Fruit fly (Drosophila melanogaster): ENCODE data around the gene CG13919.

Gene CG13919

DNA sequence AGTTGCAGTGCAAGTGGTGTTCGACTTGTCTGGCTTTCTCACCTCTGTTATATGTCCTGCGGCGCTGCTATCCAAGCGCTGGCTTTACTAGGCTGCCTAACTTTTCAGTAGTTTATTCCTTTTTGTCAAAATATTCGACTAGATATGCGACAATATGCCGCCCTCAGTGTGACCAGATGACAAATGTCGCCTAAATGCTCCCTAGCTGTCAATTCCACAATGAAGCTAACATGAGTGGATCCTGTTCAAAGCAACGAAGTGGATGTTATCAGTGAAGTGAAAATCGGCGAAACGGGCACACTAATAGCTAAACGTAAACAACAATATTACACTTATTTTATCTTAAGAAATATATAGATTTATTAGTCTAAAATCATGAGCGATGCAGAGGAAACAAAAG is 19.6 kb downstream of the CG13919 start, which contains the start of the genes Srrm234 and CG7974 (continued):
- TF ChIP-seq D (optimal IDR thresholded peaks at IDR 0.05) = no peak
- TF ChIP-seq D (GFP tag; optimal IDR thresholded peaks at IDR 0.05) = no peak
- peak; percentile 55 for TF ChIP-seq trem (tag; optimal IDR thresholded peaks at IDR 0.05)
- TF ChIP-seq Atf6 (GFP tag; IDR thresholded peaks at IDR 0.05) = no peak
- no peak for TF ChIP-seq sima (GFP tag; optimal IDR thresholded peaks at IDR 0.05)
- TF ChIP-seq Hmr (GFP tag; optimal IDR thresholded peaks at IDR 0.05) = no peak
- no peak for TF ChIP-seq CG7839 (tag; optimal IDR thresholded peaks at IDR 0.05)
- TF ChIP-seq CG31388 (GFP tag; optimal IDR thresholded peaks at IDR 0.05) = no peak
- TF ChIP-seq dimm (GFP tag; IDR thresholded peaks at IDR 0.05) = no peak
- TF ChIP-seq Lpt (GFP tag; optimal IDR thresholded peaks at IDR 0.05) = no peak
- TF ChIP-seq Ssrp (tag; optimal IDR thresholded peaks at IDR 0.05) = no peak
- TF ChIP-seq CG6854 (GFP tag; optimal IDR thresholded peaks at IDR 0.05) = no peak
- TF ChIP-seq Gug (GFP tag; IDR thresholded peaks at IDR 0.05) = no peak
- TF ChIP-seq Kr (GFP tag; optimal IDR thresholded peaks at IDR 0.05) = no peak
- TF ChIP-seq CG32532 (GFP tag; IDR thresholded peaks at IDR 0.05) = no peak
- TF ChIP-seq gem (tag; optimal IDR thresholded peaks at IDR 0.05) = no peak
- peak; percentile 3 for TF ChIP-seq Max (GFP tag; optimal IDR thresholded peaks at IDR 0.05)
- no peak for TF ChIP-seq stc (GFP tag; IDR thresholded peaks at IDR 0.05)
- TF ChIP-seq Drgx (GFP tag; IDR thresholded peaks at IDR 0.05) = no peak
- no peak for TF ChIP-seq h (optimal IDR thresholded peaks at IDR 0.05)
- no peak for TF ChIP-seq CG12155 (GFP tag; optimal IDR thresholded peaks at IDR 0.05)
- TF ChIP-seq CG1602 (GFP tag; optimal IDR thresholded peaks at IDR 0.05) = no peak
- no peak for TF ChIP-seq pfk (GFP tag; optimal IDR thresholded peaks at IDR 0.05)
- no peak for TF ChIP-seq p53 (GFP tag; optimal IDR thresholded peaks at IDR 0.05)
- no peak for TF ChIP-seq CG8478 (optimal IDR thresholded peaks at IDR 0.05)
- TF ChIP-seq ranshi (GFP tag; IDR thresholded peaks at IDR 0.05) = no peak
- TF ChIP-seq pzg (GFP tag; optimal IDR thresholded peaks at IDR 0.05) = peak; percentile 85
- TF ChIP-seq twi (tag; optimal IDR thresholded peaks at IDR 0.05) = no peak
- peak; percentile 93 for TF ChIP-seq MBD-R2 (GFP tag; IDR thresholded peaks at IDR 0.05)
- TF ChIP-seq dati (GFP tag; IDR thresholded peaks at IDR 0.05) = no peak
- no peak for TF ChIP-seq CG17328 (GFP tag; IDR thresholded peaks at IDR 0.05)
- TF ChIP-seq NK7.1 (GFP tag; optimal IDR thresholded peaks at IDR 0.05) = no peak
- no peak for TF ChIP-seq da (GFP tag; optimal IDR thresholded peaks at IDR 0.05)
- TF ChIP-seq CG13424 (tag; optimal IDR thresholded peaks at IDR 0.05) = no peak
- TF ChIP-seq CG9215 (GFP tag; IDR thresholded peaks at IDR 0.05) = no peak
- no peak for TF ChIP-seq CG16779 (GFP tag; IDR thresholded peaks at IDR 0.05)
- no peak for TF ChIP-seq CG17802 (tag; optimal IDR thresholded peaks at IDR 0.05)
- TF ChIP-seq wdn (GFP tag; IDR thresholded peaks at IDR 0.05) = no peak
- TF ChIP-seq Nf-YC (tag; optimal IDR thresholded peaks at IDR 0.05) = peak; percentile 13
- TF ChIP-seq CG13123 (GFP tag; optimal IDR thresholded peaks at IDR 0.05) = no peak
- no peak for TF ChIP-seq CG11695 (GFP tag; IDR thresholded peaks at IDR 0.05)
- TF ChIP-seq crc (GFP tag; optimal IDR thresholded peaks at IDR 0.05) = no peak
- no peak for TF ChIP-seq CG10209 (GFP tag; optimal IDR thresholded peaks at IDR 0.05)
- peak; percentile 53 for TF ChIP-seq phol (tag; optimal IDR thresholded peaks at IDR 0.05)
- no peak for TF ChIP-seq Atf-2 (GFP tag; optimal IDR thresholded peaks at IDR 0.05)
- no peak for TF ChIP-seq CG4282 (GFP tag; optimal IDR thresholded peaks at IDR 0.05)
- no peak for TF ChIP-seq CG11398 (GFP tag; optimal IDR thresholded peaks at IDR 0.05)
- TF ChIP-seq CG12299 (tag; optimal IDR thresholded peaks at IDR 0.05) = no peak
- no peak for TF ChIP-seq sd (tag; optimal IDR thresholded peaks at IDR 0.05)
- TF ChIP-seq rib (GFP tag; IDR thresholded peaks at IDR 0.05) = no peak
- no peak for TF ChIP-seq kay (GFP tag; optimal IDR thresholded peaks at IDR 0.05)
- TF ChIP-seq jing (GFP tag; optimal IDR thresholded peaks at IDR 0.05) = no peak
- TF ChIP-seq CG12659 (GFP tag; optimal IDR thresholded peaks at IDR 0.05) = peak; percentile 38
- TF ChIP-seq hkb (optimal IDR thresholded peaks at IDR 0.05) = no peak
- TF ChIP-seq hkb (GFP tag; IDR thresholded peaks at IDR 0.05) = 0 out of 2 replicates have a peak, but pooled peaks have one; percentile 25
